Fruit fly (Drosophila melanogaster): ENCODE data around the gene CG6650.

CG6650 gene

DNA sequence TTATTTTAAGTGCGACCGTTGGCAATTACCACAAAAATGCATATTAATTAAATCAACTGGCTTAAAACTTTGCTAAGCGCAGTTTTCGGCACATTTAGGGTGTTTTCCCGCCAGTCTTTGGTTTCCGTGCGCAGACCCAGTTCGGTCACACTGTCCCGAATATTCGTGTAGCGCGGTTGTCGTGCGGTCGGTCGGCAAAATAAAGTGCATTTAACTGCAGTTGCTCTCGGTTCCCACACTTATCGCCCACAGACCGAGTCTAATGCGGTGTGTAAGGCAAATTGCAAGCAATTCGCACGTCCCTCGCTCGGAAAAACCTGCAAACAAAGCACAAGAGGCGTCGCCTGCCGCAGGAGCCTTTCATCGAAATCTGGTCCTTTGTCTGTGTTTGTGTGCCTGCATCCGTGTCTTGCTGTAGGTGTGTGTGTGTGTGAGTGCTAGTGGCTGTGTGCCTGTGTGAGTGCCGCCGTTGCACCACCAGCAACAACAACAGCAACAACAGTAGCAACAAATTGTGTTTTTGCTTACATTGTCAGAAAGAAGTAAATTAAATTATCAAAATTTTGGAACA lies 21.9 kb downstream of the CG6650 start, which contains the start of the genes CG13484 and Frl (continued):
- TF ChIP-seq pum (GFP tag; optimal IDR thresholded peaks at IDR 0.05) (no peak), sens-2 (GFP tag; IDR thresholded peaks at IDR 0.05) (no peak), ken (GFP tag; IDR thresholded peaks at IDR 0.05) (no peak; the same call in 2 of the 3 replicates), CG7987 (GFP tag; optimal IDR thresholded peaks at IDR 0.05) (peak; percentile 46), Atf6 (GFP tag; IDR thresholded peaks at IDR 0.05) (no peak), CG4617 (GFP tag; optimal IDR thresholded peaks at IDR 0.05; ENCODE audit: borderline replicate concordance) (peak; percentile 96), Ets97D (GFP tag; optimal IDR thresholded peaks at IDR 0.05) (peak; percentile 82), peb (GFP tag; IDR thresholded peaks at IDR 0.05) (no peak; the same call in 1 of the 2 replicates), CG2202 (tag; optimal IDR thresholded peaks at IDR 0.05) (no peak), Drgx (GFP tag; IDR thresholded peaks at IDR 0.05) (peak; percentile 25; the same call in 1 of the 2 replicates), CG17912 (GFP tag; optimal IDR thresholded peaks at IDR 0.05) (no peak), CG30403 (GFP tag; optimal IDR thresholded peaks at IDR 0.05) (no peak), CG15073 (GFP tag; optimal IDR thresholded peaks at IDR 0.05) (no peak), CG3163 (GFP tag; optimal IDR thresholded peaks at IDR 0.05) (no peak), ase (GFP tag; IDR thresholded peaks at IDR 0.05) (no peak), CHES-1-like (GFP tag; optimal IDR thresholded peaks at IDR 0.05) (peak; percentile 57), CG3995 (GFP tag; optimal IDR thresholded peaks at IDR 0.05) (peak; percentile 78), CG12769 (tag; optimal IDR thresholded peaks at IDR 0.05) (peak; percentile 64), Lhr (GFP tag; optimal IDR thresholded peaks at IDR 0.05) (peak; percentile 96), CG18599 (GFP tag; optimal IDR thresholded peaks at IDR 0.05) (no peak), Med (GFP tag) (peak; percentile 93), CG18619 (GFP tag; optimal IDR thresholded peaks at IDR 0.05) (no peak), D (optimal IDR thresholded peaks at IDR 0.05) (peak; percentile 98), D (GFP tag; optimal IDR thresholded peaks at IDR 0.05) (no peak), B-H1 (GFP tag; IDR thresholded peaks at IDR 0.05) (no peak), CG4854 (GFP tag; optimal IDR thresholded peaks at IDR 0.05) (peak; percentile 12), CG4707 (GFP tag; optimal IDR thresholded peaks at IDR 0.05) (no peak), CG4328 (GFP tag; optimal IDR thresholded peaks at IDR 0.05) (no peak), seq (GFP tag; IDR thresholded peaks at IDR 0.05) (no peak), CG12942 (GFP tag; optimal IDR thresholded peaks at IDR 0.05) (peak; percentile 16), CG15479 (GFP tag; optimal IDR thresholded peaks at IDR 0.05) (peak; percentile 75), CG17359 (tag; optimal IDR thresholded peaks at IDR 0.05) (no peak), CG17186 (GFP tag; optimal IDR thresholded peaks at IDR 0.05) (peak; percentile 96), sr (GFP tag; IDR thresholded peaks at IDR 0.05) (peak; percentile 53; the same call in 1 of the 3 replicates), zfh1 (GFP tag; IDR thresholded peaks at IDR 0.05) (peak; percentile 53; the same call in 1 of the 3 replicates), Dbx (GFP tag; IDR thresholded peaks at IDR 0.05) (peak; percentile 51; the same call in 1 of the 3 replicates), Atf3 (GFP tag; optimal IDR thresholded peaks at IDR 0.05) (no peak), CG7271 (tag; optimal IDR thresholded peaks at IDR 0.05) (peak; percentile 46), lola (GFP tag; optimal IDR thresholded peaks at IDR 0.05) (no peak), CG4730 (GFP tag; IDR thresholded peaks at IDR 0.05) (no peak), phol (tag; optimal IDR thresholded peaks at IDR 0.05) (peak; percentile 57), CG3726 (GFP tag; IDR thresholded peaks at IDR 0.05) (no peak), slp2 (GFP tag; optimal IDR thresholded peaks at IDR 0.05) (no peak), Usf (GFP tag; optimal IDR thresholded peaks at IDR 0.05) (no peak), HLHmδ (GFP tag; optimal IDR thresholded peaks at IDR 0.05) (peak; percentile 53), sim (GFP tag; IDR thresholded peaks at IDR 0.05) (no peak), CG14050 (GFP tag; IDR thresholded peaks at IDR 0.05) (no peak), pros (GFP tag; optimal IDR thresholded peaks at IDR 0.05) (peak; percentile 4), psq (GFP tag; optimal IDR thresholded peaks at IDR 0.05) (no peak), CG13775 (GFP tag; optimal IDR thresholded peaks at IDR 0.05) (peak; percentile 22), sisA (GFP tag; IDR thresholded peaks at IDR 0.05) (no peak)

Data from whole organism, embryonic.